Fruit fly (Drosophila melanogaster) S2 (cell line): ENCODE measurements around the gene CG31211.

Source experiments
- CG8478 ChIP-seq: fragments of >200 bp; optimal IDR thresholded peaks from 2 replicates; lab custom pipeline; 2018
- CTCF ChIP-seq, 2 experiments: fragments of >200 bp; optimal IDR thresholded peaks; 2 replicates each; lab custom pipeline; 2018

dm6 chr3R:11992934-11993670 lies 43.6 kb downstream of the CG31211 start, which contains the start of gene mfas:
- TF ChIP-seq CG8478 (lab: Kevin White, UChicago) (no peak), CTCF (optimal IDR thresholded peaks at IDR 0.05; lab: Kevin White, UChicago) (no peak)
